Worm (Caenorhabditis elegans) whole organism, L4/young adult: ENCODE data around the gene metr-1.

Experiments
- W03F9.2 ChIP-seq: fragments of 150-350 bp; optimal IDR thresholded peaks from 2 replicates; lab custom pipeline; 2014; ENCODE audit warnings: missing biosample characterization, missing genetic modification characterization
- him-1 ChIP-seq: sonication (generic microtip); optimal IDR thresholded peaks from 2 replicates; lab custom pipeline; 2016; ENCODE audit warnings: missing genotype, missing genetic modification reagents, missing genetic modification characterization, missing compliant biosample characterization

DNA sequence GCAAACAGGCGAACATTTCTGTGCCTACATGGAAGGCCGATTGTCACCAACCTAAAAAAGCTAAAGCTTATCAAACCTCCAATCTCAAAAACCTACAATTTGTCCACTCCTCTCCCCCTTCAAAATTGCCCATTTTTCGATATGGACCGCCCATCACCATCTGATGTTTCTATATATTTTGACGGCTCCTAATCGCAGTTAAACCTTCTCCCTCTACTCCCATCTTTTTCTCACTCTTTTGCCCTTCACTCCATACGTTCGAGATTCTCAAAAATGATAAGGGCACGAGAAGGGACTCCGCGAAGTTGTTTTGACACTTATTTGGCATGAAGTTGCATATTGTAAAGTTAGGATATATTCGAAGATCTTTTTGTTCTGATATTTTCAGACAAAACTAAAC, 32.8 kb downstream of the metr-1 start:
- TF ChIP-seq him-1 (tag; lab: Kevin White, UChicago) (no peak), W03F9.2 (tag; lab: Kevin White, UChicago) (no peak)
